Fruit fly (Drosophila melanogaster) S2 (cell line): ENCODE data around the gene D2hgdh.

Source experiments
- CG8478 ChIP-seq: fragments of >200 bp; optimal IDR thresholded peaks from 2 replicates; lab custom pipeline; 2018
- CTCF ChIP-seq, 2 experiments: fragments of >200 bp; optimal IDR thresholded peaks; 2 replicates each; lab custom pipeline; 2018

DNA sequence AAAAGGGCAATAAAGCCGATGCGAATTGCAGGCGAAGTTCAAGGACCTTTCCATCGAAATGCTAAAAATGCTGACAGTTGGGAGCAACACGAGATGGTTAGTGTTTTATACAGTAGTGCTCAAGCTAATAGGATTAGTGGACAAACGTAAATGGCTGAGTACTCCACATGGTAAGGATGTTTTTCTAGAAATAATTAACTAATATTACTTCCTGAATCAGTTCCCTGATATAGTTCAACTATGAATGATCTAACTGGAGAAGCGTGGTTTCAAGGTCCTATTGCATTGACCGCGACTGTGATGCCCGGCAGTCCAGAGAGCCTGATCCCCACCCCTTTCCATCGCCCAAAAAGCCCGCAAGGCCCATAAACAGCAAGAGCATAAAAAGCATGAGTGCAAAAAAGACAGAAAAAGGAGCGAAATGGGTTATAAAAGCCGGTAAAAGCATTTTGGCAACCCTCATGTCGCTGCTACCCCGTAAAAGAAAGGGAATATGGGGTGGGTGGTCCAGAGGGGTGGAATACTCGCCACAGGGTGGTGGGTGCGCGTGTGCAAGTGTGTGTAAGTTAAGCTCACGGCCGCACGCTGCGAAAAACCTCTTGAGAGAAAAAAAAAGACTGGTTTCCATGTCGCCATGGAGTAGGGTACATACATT, 6.9 kb upstream of the D2hgdh start:
- TF ChIP-seq CG8478 (lab: Kevin White, UChicago) = no peak
- TF ChIP-seq CTCF (optimal IDR thresholded peaks at IDR 0.05; lab: Kevin White, UChicago) = no peak
